Fruit fly (Drosophila melanogaster) whole organism, wandering third instar larva: ENCODE measurements around the gene CG9514.

ENCODE experiments used
- CG9705 ChIP-seq: fragments of 200-800 bp; sonication (Bioruptor generic); optimal IDR thresholded peaks from 2 replicates; lab custom pipeline; 2018; ENCODE audit warnings: missing biosample characterization, mild to moderate bottlenecking, missing genetic modification characterization
- Hr78 ChIP-seq: fragments of >200 bp; optimal IDR thresholded peaks from 2 replicates; lab custom pipeline; 2017; ENCODE audit warnings: missing biosample characterization, missing genetic modification characterization
- Mio ChIP-seq: sonication (Bioruptor generic); optimal IDR thresholded peaks from 2 replicates; lab custom pipeline; 2016; ENCODE audit warnings: missing biosample characterization, missing genetic modification characterization
- Myc ChIP-seq: fragments of >200 bp; optimal IDR thresholded peaks from 2 replicates; lab custom pipeline; 2017
- dl ChIP-seq, 2 experiments: fragments of 175-275, 200-275 bp in 1 of 2; fragments of 200-275 bp in 1 of 2; sonication (Bioruptor generic); optimal IDR thresholded peaks; lab custom pipeline; 2018; ENCODE audit warnings: mild to moderate bottlenecking in 2 of 2, missing biosample characterization in 2 of 2, missing genetic modification characterization in 2 of 2, moderate library complexity in 2 of 2; ENCODE audit not compliant: partially characterized antibody in 2 of 2, insufficient read depth in 1 of 2
- fru ChIP-seq: fragments of 200-800 bp; sonication (Bioruptor generic); optimal IDR thresholded peaks from 3 replicates; lab custom pipeline; 2016; ENCODE audit warnings: missing biosample characterization, mild to moderate bottlenecking, missing genetic modification characterization
- h ChIP-seq: fragments of 200-800 bp; sonication (Bioruptor generic); optimal IDR thresholded peaks from 3 replicates; lab custom pipeline; 2016; ENCODE audit warnings: missing biosample characterization, mild to moderate bottlenecking, missing genetic modification characterization
- lola ChIP-seq: fragments of >200 bp; optimal IDR thresholded peaks from 2 replicates; lab custom pipeline; 2017; ENCODE audit warnings: missing biosample characterization, missing genetic modification characterization
- usp ChIP-seq: fragments of >200 bp; optimal IDR thresholded peaks from 2 replicates; lab custom pipeline; 2017; ENCODE audit warnings: missing biosample characterization, missing genetic modification characterization

dm6 chrX:14936250-14936649 lies 39.6 kb upstream of the CG9514 start:
- TF ChIP-seq Hr78 (no peak), Myc (lab: Kevin White, UChicago) (no peak), Mio (GFP tag; lab: Kevin White, UChicago) (no peak), CG9705 (GFP tag; lab: Kevin White, UChicago) (no peak), h (GFP tag; lab: Kevin White, UChicago) (no peak), usp (no peak), fru (peak; percentile 3), dl (GFP tag; optimal IDR thresholded peaks at IDR 0.05; lab: Kevin White, UChicago; ENCODE audit: insufficient read depth in 1 of 2, partially characterized antibody in 2 of 2) (no peak), lola (GFP tag; lab: Kevin White, UChicago) (no peak)
